Fruit fly (Drosophila melanogaster) whole organism, prepupa: ENCODE data around the gene CG7551.

Experiments
- CG6163 ChIP-seq: fragments of 200-800 bp; sonication (Bioruptor generic); IDR thresholded peaks from 3 replicates; pipeline ENCODE4 v1.3.6; 2022; ENCODE audit warnings: missing biosample characterization, missing genetic modification characterization
- Ets21C ChIP-seq: fragments of 200-800 bp; sonication (Bioruptor generic); optimal IDR thresholded peaks from 3 replicates; lab custom pipeline; 2016; ENCODE audit warnings: missing biosample characterization, missing genetic modification characterization
- OdsH ChIP-seq: fragments of 200-800 bp; sonication (Bioruptor generic); optimal IDR thresholded peaks from 3 replicates; lab custom pipeline; 2016; ENCODE audit warnings: missing biosample characterization, missing genetic modification characterization

dm6 chr3L:11454461-11454860, 3.8 kb upstream of the CG7551 start:
- TF ChIP-seq Ets21C (GFP tag; lab: Kevin White, UChicago) (no peak), CG6163 (GFP tag; lab: Robert Waterston, UW) (no peak), OdsH (GFP tag; lab: Kevin White, UChicago) (no peak)
